Worm (Caenorhabditis elegans) whole organism, L1 larva: ENCODE results near the gene tbg-1.

ENCODE experiments used
- C04F5.9 ChIP-seq: sonication (generic microtip); optimal IDR thresholded peaks from 2 replicates; lab custom pipeline; 2016; ENCODE audit warnings: missing genetic modification characterization, missing compliant biosample characterization
- C16A3.4 ChIP-seq: fragments of 150-350 bp; optimal IDR thresholded peaks from 2 replicates; lab custom pipeline; 2014; ENCODE audit warnings: missing biosample characterization, missing genetic modification characterization
- C34B4.2 ChIP-seq: sonication (generic microtip); optimal IDR thresholded peaks from 2 replicates; lab custom pipeline; 2017; ENCODE audit warnings: mild to moderate bottlenecking, missing genetic modification characterization, missing compliant biosample characterization
- F16B12.6 ChIP-seq: fragments of 150-350 bp; optimal IDR thresholded peaks from 2 replicates; lab custom pipeline; 2014; ENCODE audit warnings: missing biosample characterization, missing genetic modification characterization
- blmp-1 ChIP-seq: fragments of 150-350 bp; optimal IDR thresholded peaks from 2 replicates; lab custom pipeline; 2014; ENCODE audit warnings: missing biosample characterization, missing genetic modification characterization
- ceh-63 ChIP-seq: fragments of 200-800 bp; sonication (Bioruptor generic); optimal IDR thresholded peaks from 2 replicates; lab custom pipeline; 2018; ENCODE audit warnings: mild to moderate bottlenecking, missing genetic modification characterization, missing compliant biosample characterization
- ceh-82 ChIP-seq, 3 experiments: fragments of 150-350 bp in 1 of 3; sonication (generic microtip) in 2 of 3; optimal IDR thresholded peaks; 2 replicates each; lab custom pipeline; 2014 to 2017; ENCODE audit warnings: missing biosample characterization in 3 of 3, missing genetic modification characterization in 3 of 3
- dpl-1 ChIP-seq, 3 experiments: fragments of 150-350 bp in 2 of 3; sonication (generic microtip) in 1 of 3; optimal IDR thresholded peaks; 2 replicates each; lab custom pipeline; 2014 to 2017; ENCODE audit warnings: missing biosample characterization in 3 of 3, missing genetic modification characterization in 3 of 3, missing genetic modification reagents in 3 of 3
- dsc-1 ChIP-seq: sonication (generic microtip); optimal IDR thresholded peaks from 2 replicates; lab custom pipeline; 2016; ENCODE audit warnings: mild to moderate bottlenecking, missing genetic modification characterization, missing compliant biosample characterization
- efl-1 ChIP-seq, 4 experiments: fragments of 150-350 bp; optimal IDR thresholded peaks in 3 of 4; peaks in 1 of 4; 1 replicate in 1 of 4; 2 replicates in 3 of 4; lab custom pipeline; 2014; ENCODE audit warnings: missing biosample characterization in 2 of 4, missing genetic modification characterization in 2 of 4, missing genetic modification reagents in 2 of 4
- elt-2 ChIP-seq: sonication (generic microtip); optimal IDR thresholded peaks from 2 replicates; lab custom pipeline; 2016; ENCODE audit warnings: missing genetic modification characterization, mild to moderate bottlenecking, inconsistent platforms, missing compliant biosample characterization, missing genetic modification reagents
- elt-3 ChIP-seq, 6 experiments: fragments of 150-350 bp in 1 of 6; sonication (generic microtip); optimal IDR thresholded peaks; 2 replicates each; lab custom pipeline; 2017 to 2018; ENCODE audit warnings: missing biosample characterization in 6 of 6, missing genetic modification characterization in 6 of 6, inconsistent platforms in 1 of 6
- fkh-10 ChIP-seq: sonication (generic microtip); optimal IDR thresholded peaks from 2 replicates; lab custom pipeline; 2017; ENCODE audit warnings: missing biosample characterization, missing genetic modification reagents, missing genetic modification characterization
- fkh-8 ChIP-seq: sonication (generic microtip); optimal IDR thresholded peaks from 2 replicates; lab custom pipeline; 2016; ENCODE audit warnings: mild to moderate bottlenecking, missing genetic modification characterization, missing compliant biosample characterization
- fos-1 ChIP-seq: fragments of 150-350 bp; optimal IDR thresholded peaks from 2 replicates; lab custom pipeline; 2014; ENCODE audit warnings: missing biosample characterization, missing genetic modification characterization
- grh-1 ChIP-seq: fragments of 200-800 bp; sonication (Bioruptor generic); IDR thresholded peaks from 2 replicates; pipeline ENCODE4 v1.3.6; 2022; ENCODE audit warnings: missing genetic modification reagents, missing genetic modification characterization, missing compliant biosample characterization
- lin-13 ChIP-seq: fragments of 150-350 bp; optimal IDR thresholded peaks from 2 replicates; lab custom pipeline; 2014; ENCODE audit warnings: missing biosample characterization, missing genetic modification reagents, missing genetic modification characterization
- lin-14 ChIP-seq: fragments of 200-800 bp; sonication (Bioruptor generic); optimal IDR thresholded peaks from 2 replicates; lab custom pipeline; 2018; ENCODE audit warnings: mild to moderate bottlenecking, missing genetic modification characterization, moderate library complexity, missing compliant biosample characterization
- lin-35 ChIP-seq, 2 experiments: fragments of 150-350 bp; optimal IDR thresholded peaks; 2 replicates each; lab custom pipeline; 2014; ENCODE audit warnings: missing biosample characterization in 2 of 2, missing genetic modification characterization in 2 of 2, missing genetic modification reagents in 2 of 2
- lsy-2 ChIP-seq, 2 experiments: fragments of 150-350 bp; optimal IDR thresholded peaks; 2 replicates each; lab custom pipeline; 2014; ENCODE audit warnings: missing biosample characterization in 2 of 2, missing genetic modification characterization in 2 of 2
- mab-9 ChIP-seq: fragments of 200-800 bp; sonication (Bioruptor generic); IDR thresholded peaks from 2 replicates; pipeline ENCODE4 v1.3.6; 2022; ENCODE audit warnings: missing genetic modification reagents, missing genetic modification characterization, missing compliant biosample characterization
- mef-2 ChIP-seq: fragments of 150-350 bp; optimal IDR thresholded peaks from 2 replicates; lab custom pipeline; 2014; ENCODE audit warnings: missing biosample characterization, missing genetic modification characterization
- mep-1 ChIP-seq: fragments of 150-350 bp; optimal IDR thresholded peaks from 2 replicates; lab custom pipeline; 2014; ENCODE audit warnings: missing biosample characterization, missing genetic modification characterization
- nhr-11 ChIP-seq: fragments of 150-350 bp; optimal IDR thresholded peaks from 2 replicates; lab custom pipeline; 2014; ENCODE audit warnings: missing biosample characterization, missing genetic modification characterization
- nhr-19 ChIP-seq: fragments of 200-800 bp; sonication (Bioruptor generic); conservative IDR thresholded peaks from 2 replicates; pipeline ENCODE4 v1.3.6; 2022; ENCODE audit warnings: missing genetic modification characterization, missing compliant biosample characterization
- nhr-20 ChIP-seq: sonication (generic microtip); optimal IDR thresholded peaks from 2 replicates; lab custom pipeline; 2016; ENCODE audit warnings: mild to moderate bottlenecking, missing genetic modification characterization, missing compliant biosample characterization
- nhr-237 ChIP-seq: fragments of 150-350 bp; optimal IDR thresholded peaks from 2 replicates; lab custom pipeline; 2014; ENCODE audit warnings: missing biosample characterization, missing genetic modification characterization
- nhr-28 ChIP-seq: fragments of 150-350 bp; optimal IDR thresholded peaks from 2 replicates; lab custom pipeline; 2014; ENCODE audit warnings: missing biosample characterization, missing genetic modification characterization
- nhr-47 ChIP-seq: sonication (generic microtip); optimal IDR thresholded peaks from 2 replicates; lab custom pipeline; 2016; ENCODE audit warnings: mild to moderate bottlenecking, missing genetic modification characterization, moderate library complexity, missing compliant biosample characterization
- nhr-71 ChIP-seq: sonication (generic microtip); optimal IDR thresholded peaks from 2 replicates; lab custom pipeline; 2016; ENCODE audit warnings: mild to moderate bottlenecking, missing genetic modification characterization, moderate library complexity, missing compliant biosample characterization
- nhr-77 ChIP-seq: fragments of 150-350 bp; optimal IDR thresholded peaks from 2 replicates; lab custom pipeline; 2014; ENCODE audit warnings: missing biosample characterization, missing genetic modification characterization
- nhr-84 ChIP-seq: sonication (generic microtip); optimal IDR thresholded peaks from 2 replicates; lab custom pipeline; 2017; ENCODE audit warnings: missing biosample characterization, missing genetic modification characterization
- nhr-85 ChIP-seq: sonication (generic microtip); peaks from one replicate; lab custom pipeline; 2016; ENCODE audit warnings: missing genetic modification characterization, inconsistent platforms, missing compliant biosample characterization
- pag-3 ChIP-seq: sonication (generic microtip); optimal IDR thresholded peaks from 2 replicates; lab custom pipeline; 2017; ENCODE audit warnings: missing genetic modification characterization, mild to moderate bottlenecking, missing compliant biosample characterization, antibody characterized with exemption, borderline replicate concordance; ENCODE audit not compliant: insufficient read depth
- pax-3 ChIP-seq: fragments of 200-800 bp; sonication (Bioruptor generic); optimal IDR thresholded peaks from 2 replicates; lab custom pipeline; 2018; ENCODE audit warnings: mild to moderate bottlenecking, missing genetic modification characterization, moderate library complexity, missing compliant biosample characterization
- pqm-1 ChIP-seq: sonication (generic microtip); optimal IDR thresholded peaks from 3 replicates; lab custom pipeline; 2017; ENCODE audit warnings: missing biosample characterization, missing genetic modification characterization
- rnt-1 ChIP-seq: sonication (generic microtip); optimal IDR thresholded peaks from 2 replicates; lab custom pipeline; 2016; ENCODE audit warnings: mild to moderate bottlenecking, missing genetic modification characterization, moderate library complexity, missing compliant biosample characterization
- skn-1 ChIP-seq: fragments of 150-350 bp; optimal IDR thresholded peaks from 2 replicates; lab custom pipeline; 2014; ENCODE audit warnings: missing biosample characterization, missing genetic modification characterization
- snpc-4 ChIP-seq: fragments of 150-350 bp; optimal IDR thresholded peaks from 2 replicates; lab custom pipeline; 2014; ENCODE audit warnings: missing biosample characterization, missing genetic modification characterization
- snu-23 ChIP-seq: sonication (generic microtip); optimal IDR thresholded peaks from 2 replicates; lab custom pipeline; 2016; ENCODE audit warnings: missing genetic modification characterization, missing compliant biosample characterization
- sptf-1 ChIP-seq: fragments of 150-350 bp; optimal IDR thresholded peaks from 2 replicates; lab custom pipeline; 2014; ENCODE audit warnings: missing biosample characterization, missing genetic modification characterization
- swsn-7 ChIP-seq: sonication (generic microtip); optimal IDR thresholded peaks from 2 replicates; lab custom pipeline; 2016; ENCODE audit warnings: missing genetic modification characterization, missing compliant biosample characterization
- tbx-2 ChIP-seq: sonication (generic microtip); optimal IDR thresholded peaks from 2 replicates; lab custom pipeline; 2016; ENCODE audit warnings: missing genetic modification characterization, missing compliant biosample characterization
- unc-86 ChIP-seq: sonication (generic microtip); optimal IDR thresholded peaks from 2 replicates; lab custom pipeline; 2016; ENCODE audit warnings: missing genetic modification characterization, missing compliant biosample characterization
- unc-98 ChIP-seq: fragments of 200-800 bp; sonication (Bioruptor generic); IDR thresholded peaks from 2 replicates; pipeline ENCODE4 v1.3.6; 2022; ENCODE audit warnings: missing genetic modification characterization, missing compliant biosample characterization
- zag-1 ChIP-seq: fragments of 150-350 bp; optimal IDR thresholded peaks from 2 replicates; lab custom pipeline; 2014; ENCODE audit warnings: missing biosample characterization, missing genetic modification characterization

Gene tbg-1

DNA sequence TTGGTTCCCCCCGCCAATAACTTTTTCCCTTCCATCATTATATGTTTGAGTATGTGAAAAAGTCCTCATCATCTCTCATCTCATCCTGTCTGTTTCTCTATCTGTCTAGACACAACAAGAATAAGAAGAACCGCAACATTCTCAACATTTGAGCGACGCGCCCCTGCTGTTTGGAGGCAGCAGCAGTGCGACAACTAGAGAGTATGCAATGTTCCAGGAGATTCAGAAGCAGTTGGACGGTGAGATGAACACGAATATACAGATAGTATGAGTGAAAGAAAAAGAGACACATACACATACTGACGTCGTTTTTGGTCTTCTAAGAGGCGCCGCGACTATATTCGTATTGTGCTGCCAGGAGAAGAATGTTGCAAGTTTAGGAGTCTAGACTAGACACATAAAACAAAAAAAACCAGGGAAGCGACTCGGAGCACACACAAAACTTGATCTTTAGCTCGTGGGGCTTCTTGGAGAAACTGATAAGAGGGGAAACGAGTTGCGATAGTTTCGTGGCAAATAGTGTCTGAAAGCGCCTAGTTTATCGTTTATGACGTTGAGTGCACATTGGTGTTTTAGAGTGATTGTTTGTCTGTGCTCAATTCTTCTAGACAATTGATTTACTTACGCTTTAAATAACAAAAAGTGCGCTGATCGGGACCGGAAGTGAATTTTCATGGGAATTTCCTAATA is 36.7 kb upstream of the tbg-1 start:
- TF ChIP-seq lsy-2 (tag; optimal IDR thresholded peaks at IDR 0.05; lab: Kevin White, UChicago) (peak; percentile 11 to 76), C16A3.4 (tag; lab: Kevin White, UChicago) (peak; percentile 7), nhr-20 (tag; lab: Kevin White, UChicago) (peak; percentile 74), nhr-85 (peak; percentile 72), C04F5.9 (tag; lab: Kevin White, UChicago) (no peak), nhr-71 (tag; lab: Kevin White, UChicago) (peak; percentile 69), nhr-28 (tag; lab: Kevin White, UChicago) (no peak), lin-13 (no peak), mef-2 (no peak), rnt-1 (tag; lab: Kevin White, UChicago) (peak; percentile 20), dpl-1 (GFP tag; optimal IDR thresholded peaks at IDR 0.05; lab: Kevin White, UChicago) (peak; percentile 1 to 18 (median 7)), nhr-47 (tag; lab: Kevin White, UChicago) (peak; percentile 20), zag-1 (tag; lab: Kevin White, UChicago) (no peak), sptf-1 (tag; lab: Kevin White, UChicago) (no peak), fkh-10 (peak; percentile 28), mab-9 (GFP tag; lab: Robert Waterston, UW) (no peak), ceh-63 (GFP tag; lab: Kevin White, UChicago) (no peak), fkh-8 (tag; lab: Kevin White, UChicago) (peak; percentile 30), lin-35 (GFP tag; optimal IDR thresholded peaks at IDR 0.05; lab: Kevin White, UChicago) (peak; percentile 18 to 56), nhr-77 (peak; percentile 40), nhr-237 (tag; lab: Kevin White, UChicago) (no peak), unc-86 (tag; lab: Kevin White, UChicago) (peak; percentile 37), nhr-19 (GFP tag; lab: Robert Waterston, UW) (0 out of 2 replicates have a peak, but pooled peaks have one; percentile 7), swsn-7 (tag; lab: Kevin White, UChicago) (peak; percentile 26), C34B4.2 (tag; lab: Kevin White, UChicago) (no peak), tbx-2 (tag; lab: Kevin White, UChicago) (peak; percentile 26), blmp-1 (tag; lab: Kevin White, UChicago) (peak; percentile 75), ceh-82 (tag; optimal IDR thresholded peaks at IDR 0.05; lab: Kevin White, UChicago) (peak in 2 of 3 experiments; percentile 34), elt-3 (tag; optimal IDR thresholded peaks at IDR 0.05; lab: Kevin White, UChicago) (peak in 3 of 6 experiments; percentile 0 to 19 (median 15)), snu-23 (GFP tag; lab: Kevin White, UChicago) (peak; percentile 67), efl-1 (optimal IDR thresholded peaks at IDR 0.05; lab: Kevin White, UChicago) (peak; percentile 27 to 39), efl-1 (GFP tag; optimal IDR thresholded peaks at IDR 0.05 in 1 of 2; lab: Kevin White, UChicago) (peak in 1 of 2 experiments; percentile 92), pqm-1 (no peak), mep-1 (tag; lab: Kevin White, UChicago) (peak; percentile 57), fos-1 (tag; lab: Kevin White, UChicago) (peak; percentile 42), elt-2 (peak; percentile 53), pag-3 (tag; lab: Kevin White, UChicago) (no peak), pax-3 (tag; lab: Kevin White, UChicago) (no peak), nhr-84 (tag; lab: Kevin White, UChicago) (no peak), nhr-11 (tag; lab: Kevin White, UChicago) (peak; percentile 38), dsc-1 (tag; lab: Kevin White, UChicago) (peak; percentile 6), skn-1 (peak; percentile 26), snpc-4 (no peak), F16B12.6 (tag; lab: Kevin White, UChicago) (no peak), lin-14 (GFP tag; lab: Kevin White, UChicago) (peak; percentile 91), unc-98 (GFP tag; lab: Robert Waterston, UW) (no peak), grh-1 (GFP tag; lab: Robert Waterston, UW) (no peak)
